Worm (Caenorhabditis elegans) whole organism, L3 larva: Measurements from ENCODE around the gene C04G2.10.

Experiments
- elt-3 ChIP-seq, 3 experiments: fragments of 150-350 bp in 1 of 3; sonication (generic microtip) in 2 of 3; optimal IDR thresholded peaks; 2 replicates in 2 of 3; 4 replicates in 1 of 3; lab custom pipeline; 2014 to 2017; ENCODE audit warnings: missing biosample characterization in 3 of 3, missing genetic modification characterization in 3 of 3
- fkh-10 ChIP-seq: sonication (generic microtip); optimal IDR thresholded peaks from 2 replicates; lab custom pipeline; 2017; ENCODE audit warnings: missing biosample characterization, missing genetic modification reagents, missing genetic modification characterization
- nhr-25 ChIP-seq: sonication (generic microtip); optimal IDR thresholded peaks from 2 replicates; lab custom pipeline; 2017; ENCODE audit warnings: missing biosample characterization, missing genetic modification characterization

DNA sequence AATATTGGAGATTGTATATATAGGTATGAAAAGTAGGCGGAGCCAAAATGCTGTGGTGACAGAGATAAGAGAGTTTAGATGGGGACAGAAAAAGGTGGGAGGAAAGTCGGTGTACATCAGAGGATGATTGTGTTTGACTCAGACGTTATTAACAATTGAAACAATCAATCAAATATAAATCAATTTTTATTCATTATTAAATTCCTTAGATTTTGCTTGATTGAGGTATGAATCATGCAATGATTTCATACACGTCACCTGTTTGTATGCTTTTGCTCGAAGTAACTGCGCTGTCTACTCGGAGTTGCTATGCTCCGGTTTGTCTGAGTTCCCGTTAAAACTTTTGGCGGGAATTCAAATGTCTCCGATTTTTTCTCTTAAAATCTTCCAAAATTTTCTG, at the start of gene C04G2.10:
- TF ChIP-seq elt-3 (tag; optimal IDR thresholded peaks at IDR 0.05; lab: Kevin White, UChicago) (no peak), nhr-25 (tag; lab: Kevin White, UChicago) (no peak), fkh-10 (GFP tag; lab: Kevin White, UChicago) (no peak)
